Worm (Caenorhabditis elegans) whole organism, L3 larva: ENCODE data around the gene F13A2.2.

Source experiments
- R02D3.7 ChIP-seq: fragments of 150-350 bp; optimal IDR thresholded peaks from 2 replicates; lab custom pipeline; 2014; ENCODE audit warnings: missing biosample characterization, missing genetic modification characterization
- ama-1 ChIP-seq: fragments of 150-350 bp; optimal IDR thresholded peaks from 2 replicates; lab custom pipeline; 2018
- ceh-28 ChIP-seq: fragments of 150-350 bp; optimal IDR thresholded peaks from 2 replicates; lab custom pipeline; 2014; ENCODE audit warnings: missing biosample characterization, missing genetic modification reagents, missing genetic modification characterization
- daf-12 ChIP-seq: fragments of 150-350 bp; optimal IDR thresholded peaks from 2 replicates; lab custom pipeline; 2014; ENCODE audit warnings: missing biosample characterization, missing genetic modification reagents, missing genetic modification characterization
- fkh-10 ChIP-seq: sonication (generic microtip); optimal IDR thresholded peaks from 2 replicates; lab custom pipeline; 2017; ENCODE audit warnings: missing biosample characterization, missing genetic modification reagents, missing genetic modification characterization
- jun-1 ChIP-seq: fragments of 150-350 bp; optimal IDR thresholded peaks from 2 replicates; lab custom pipeline; 2014; ENCODE audit warnings: missing biosample characterization, missing genetic modification reagents, missing genetic modification characterization
- nhr-11 ChIP-seq: fragments of 150-350 bp; optimal IDR thresholded peaks from 2 replicates; lab custom pipeline; 2014; ENCODE audit warnings: missing biosample characterization, missing genetic modification characterization
- nhr-237 ChIP-seq: fragments of 150-350 bp; optimal IDR thresholded peaks from 2 replicates; lab custom pipeline; 2014; ENCODE audit warnings: missing biosample characterization, missing genetic modification characterization
- nhr-25 ChIP-seq: sonication (generic microtip); optimal IDR thresholded peaks from 2 replicates; lab custom pipeline; 2017; ENCODE audit warnings: missing biosample characterization, missing genetic modification characterization
- nhr-76 ChIP-seq: fragments of 150-350 bp; sonication (generic microtip); optimal IDR thresholded peaks from 5 replicates; lab custom pipeline; 2014; ENCODE audit warnings: missing biosample characterization, missing genetic modification characterization
- pha-4 ChIP-seq: fragments of 150-350 bp; optimal IDR thresholded peaks from 2 replicates; lab custom pipeline; 2014; ENCODE audit warnings: missing biosample characterization, missing genetic modification reagents, missing genetic modification characterization
- skn-1 ChIP-seq: fragments of 150-350 bp; optimal IDR thresholded peaks from 2 replicates; lab custom pipeline; 2014; ENCODE audit warnings: missing biosample characterization, missing genetic modification characterization
- ztf-11 ChIP-seq: fragments of 150-350 bp; optimal IDR thresholded peaks from 2 replicates; lab custom pipeline; 2014; ENCODE audit warnings: missing biosample characterization, missing genetic modification characterization

DNA sequence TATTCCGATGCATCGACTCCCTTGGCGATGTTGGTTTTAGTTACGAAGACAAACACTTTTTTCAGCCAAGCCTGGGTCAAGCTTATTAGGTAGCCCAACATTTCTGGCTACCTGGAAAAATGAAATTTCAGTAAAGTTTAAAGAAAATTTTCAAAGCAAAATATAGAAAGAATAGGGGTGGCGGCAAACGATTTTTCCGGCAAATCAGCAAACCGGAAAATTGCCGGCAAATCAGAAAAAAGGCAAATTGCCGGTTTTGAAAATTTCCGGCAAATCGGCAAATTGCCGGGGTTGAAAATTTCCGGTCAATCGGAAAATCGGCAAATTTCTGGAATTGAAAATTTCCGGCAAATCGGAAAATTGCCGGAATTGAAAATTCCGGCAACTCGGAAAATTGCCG, 6.8 kb downstream of the F13A2.2 start, which contains the start of gene F32D1.8:
- no peak for TF ChIP-seq nhr-25 (tag; lab: Kevin White, UChicago)
- TF ChIP-seq daf-12, result no peak
- no peak for TF ChIP-seq ama-1 (lab: Kevin White, UChicago)
- no peak for TF ChIP-seq ztf-11 (tag; lab: Kevin White, UChicago)
- no peak for TF ChIP-seq nhr-76 (tag; lab: Kevin White, UChicago)
- TF ChIP-seq nhr-237, result no peak
- no peak for TF ChIP-seq jun-1 (tag; lab: Kevin White, UChicago)
- no peak for TF ChIP-seq ceh-28 (tag; lab: Kevin White, UChicago)
- TF ChIP-seq fkh-10 (GFP tag; lab: Kevin White, UChicago), result no peak
- TF ChIP-seq nhr-11 (tag; lab: Kevin White, UChicago), result no peak
- no peak for TF ChIP-seq pha-4 (tag; lab: Kevin White, UChicago)
- no peak for TF ChIP-seq R02D3.7 (tag; lab: Kevin White, UChicago)
- TF ChIP-seq skn-1 (tag; lab: Kevin White, UChicago), result no peak
